Fruit fly (Drosophila melanogaster): ENCODE measurements around the gene CG31157.

CG31157 gene

DNA sequence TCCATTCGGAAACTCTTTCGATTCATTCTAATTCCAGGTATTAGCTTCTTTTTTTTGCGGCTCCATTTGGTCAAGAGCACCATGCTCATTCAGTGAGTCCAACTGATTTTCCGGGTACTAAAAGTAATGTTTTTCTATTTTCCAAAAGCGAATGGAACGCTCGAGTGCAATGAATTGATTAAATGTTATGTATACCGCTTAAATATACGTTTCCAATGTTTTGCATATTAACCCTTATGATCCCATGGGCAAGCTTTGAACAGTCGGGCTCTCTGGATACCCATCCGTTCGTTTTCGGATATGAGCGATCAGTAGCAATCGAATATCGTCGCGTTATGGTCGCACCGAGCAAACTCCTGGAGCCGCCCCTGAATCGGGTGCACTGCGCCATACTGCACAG is at the start of gene CG31157:
Gene CG31157, plus strand, starts transcription at position 301 of the 400 bp plus-strand sequence.
- TF ChIP-seq CG8319 (GFP tag; optimal IDR thresholded peaks at IDR 0.05) (no peak), vri (GFP tag; optimal IDR thresholded peaks at IDR 0.05) (no peak), CG7368 (GFP tag; optimal IDR thresholded peaks at IDR 0.05) (no peak), Eip78C (GFP tag) (no peak), fkh (GFP tag; optimal IDR thresholded peaks at IDR 0.05) (no peak), Hr4 (GFP tag; optimal IDR thresholded peaks at IDR 0.05) (no peak), Eip93F (GFP tag; optimal IDR thresholded peaks at IDR 0.05) (no peak), dac (GFP tag; optimal IDR thresholded peaks at IDR 0.05) (no peak), CG10631 (GFP tag; optimal IDR thresholded peaks at IDR 0.05) (no peak), achi (GFP tag; optimal IDR thresholded peaks at IDR 0.05) (no peak), Sox15 (GFP tag; optimal IDR thresholded peaks at IDR 0.05) (no peak), CG31627 (GFP tag; optimal IDR thresholded peaks at IDR 0.05) (no peak), CG10669 (GFP tag; optimal IDR thresholded peaks at IDR 0.05) (no peak), salr (GFP tag; optimal IDR thresholded peaks at IDR 0.05) (no peak), CG3919 (GFP tag; optimal IDR thresholded peaks at IDR 0.05) (no peak), Gug (GFP tag; IDR thresholded peaks at IDR 0.05) (no peak), cyc (GFP tag; optimal IDR thresholded peaks at IDR 0.05) (no peak), Smox (GFP tag; optimal IDR thresholded peaks at IDR 0.05) (no peak)

DNA sequence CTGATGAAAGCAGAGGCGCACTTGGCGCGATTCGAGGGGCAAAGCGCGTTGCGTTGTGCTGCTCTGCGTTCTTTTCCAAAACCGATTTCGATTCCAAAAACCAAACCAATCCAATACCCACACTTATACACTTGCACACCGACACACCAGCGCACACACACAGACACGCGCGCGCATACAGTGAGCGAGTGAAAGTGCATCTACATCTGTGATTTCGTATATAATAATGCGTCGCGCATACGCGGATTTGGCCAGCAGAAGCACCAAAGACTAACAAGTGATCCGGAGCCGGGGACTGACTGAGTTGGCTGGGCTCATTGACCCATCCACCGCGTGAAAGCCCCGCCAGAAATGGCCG is 49.3 kb upstream of the CG31157 start:
- no peak for TF ChIP-seq salr (GFP tag; optimal IDR thresholded peaks at IDR 0.05)
- TF ChIP-seq CG6854 (GFP tag; optimal IDR thresholded peaks at IDR 0.05), result peak; percentile 42
- no peak for TF ChIP-seq Ets96B (tag; optimal IDR thresholded peaks at IDR 0.05)

DNA sequence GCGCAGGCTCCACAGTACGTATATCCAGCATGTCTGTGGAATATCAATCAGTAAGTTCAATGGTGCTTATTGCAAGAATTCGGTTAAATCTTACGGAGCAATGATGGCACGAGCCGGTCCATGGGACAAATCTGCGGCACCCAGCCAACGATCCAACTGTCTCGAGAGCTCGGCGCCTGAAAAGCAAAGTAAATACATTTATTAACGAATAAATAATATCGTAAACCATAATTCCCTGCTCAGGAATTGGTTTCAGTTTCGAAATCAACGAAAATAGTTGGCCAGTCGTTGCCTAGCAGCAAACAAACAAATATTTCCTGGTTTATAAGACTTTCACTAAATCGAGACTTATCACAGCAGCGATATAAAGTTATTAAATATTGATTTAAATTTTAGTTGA is 37.9 kb upstream of the CG31157 start, which contains the start of gene CG11656:
Gene CG11656, plus strand, starts transcription at position 301 of the 400 bp plus-strand sequence.
- no peak for TF ChIP-seq achi (GFP tag; optimal IDR thresholded peaks at IDR 0.05)
- TF ChIP-seq CG6163 (GFP tag; IDR thresholded peaks at IDR 0.05), result no peak
- TF ChIP-seq OdsH (GFP tag; optimal IDR thresholded peaks at IDR 0.05), result no peak
- no peak for TF ChIP-seq Hr39 (GFP tag; optimal IDR thresholded peaks at IDR 0.05)
- TF ChIP-seq Ets21C (GFP tag; optimal IDR thresholded peaks at IDR 0.05), result no peak
- no peak for TF ChIP-seq ss (GFP tag; optimal IDR thresholded peaks at IDR 0.05)
- TF ChIP-seq CG3032 (tag; optimal IDR thresholded peaks at IDR 0.05), result no peak
- no peak for TF ChIP-seq CG34406 (GFP tag; optimal IDR thresholded peaks at IDR 0.05)
- no peak for TF ChIP-seq topi (GFP tag; optimal IDR thresholded peaks at IDR 0.05)
- TF ChIP-seq CG6792 (GFP tag; optimal IDR thresholded peaks at IDR 0.05), result no peak
- no peak for TF ChIP-seq CG11762 (GFP tag; optimal IDR thresholded peaks at IDR 0.05; ENCODE audit: insufficient read depth)
- TF ChIP-seq CG31627 (GFP tag; optimal IDR thresholded peaks at IDR 0.05), result no peak
- no peak for TF ChIP-seq Ets96B (tag; optimal IDR thresholded peaks at IDR 0.05)
- no peak for TF ChIP-seq dsx (GFP tag; optimal IDR thresholded peaks at IDR 0.05; ENCODE audit: poor library complexity, severe bottlenecking)
- TF ChIP-seq CG4318 (GFP tag; optimal IDR thresholded peaks at IDR 0.05), result no peak
- TF ChIP-seq CG6276 (GFP tag; optimal IDR thresholded peaks at IDR 0.05), result no peak
- TF ChIP-seq Sox15 (GFP tag; optimal IDR thresholded peaks at IDR 0.05), result no peak

- TF ChIP-seq CG4318 (GFP tag; optimal IDR thresholded peaks at IDR 0.05) (no peak), Hr39 (GFP tag; optimal IDR thresholded peaks at IDR 0.05) (no peak), Sox14 (GFP tag; optimal IDR thresholded peaks at IDR 0.05) (peak; percentile 87), vri (GFP tag; optimal IDR thresholded peaks at IDR 0.05) (peak; percentile 73), CG11902 (GFP tag; optimal IDR thresholded peaks at IDR 0.05) (no peak), CG1621 (tag; optimal IDR thresholded peaks at IDR 0.05) (no peak), CG8119 (GFP tag; IDR thresholded peaks at IDR 0.05) (0 out of 3 replicates have a peak, but pooled peaks have one; percentile 28), acj6 (GFP tag; optimal IDR thresholded peaks at IDR 0.05) (no peak), CG32006 (GFP tag; optimal IDR thresholded peaks at IDR 0.05) (no peak), CG8319 (GFP tag; optimal IDR thresholded peaks at IDR 0.05) (peak; percentile 21), CG16779 (tag; optimal IDR thresholded peaks at IDR 0.05) (no peak), CG15336 (GFP tag; IDR thresholded peaks at IDR 0.05) (0 out of 2 replicates have a peak, but pooled peaks have one; percentile 17), salr (GFP tag; optimal IDR thresholded peaks at IDR 0.05) (no peak), ss (GFP tag; optimal IDR thresholded peaks at IDR 0.05) (no peak), CG6163 (GFP tag; IDR thresholded peaks at IDR 0.05) (peak; percentile 50; the same call in 1 of the 3 replicates), Eip75B (GFP tag; optimal IDR thresholded peaks at IDR 0.05) (no peak), CG9139 (GFP tag; optimal IDR thresholded peaks at IDR 0.05) (no peak), Eip78C (GFP tag) (peak; percentile 31), CG8632 (GFP tag; optimal IDR thresholded peaks at IDR 0.05) (no peak), Hr4 (GFP tag; optimal IDR thresholded peaks at IDR 0.05) (no peak), CG7368 (GFP tag; optimal IDR thresholded peaks at IDR 0.05) (no peak), fkh (GFP tag; optimal IDR thresholded peaks at IDR 0.05) (no peak), CG6854 (GFP tag; optimal IDR thresholded peaks at IDR 0.05) (peak; percentile 2)
Measured at dm6 chr3R:13010905-13011620, 36.5 kb upstream of the CG31157 start, which contains the start of gene CG8031. Gene CG8031 (minus strand): TSS chr3R:13011310.

Measured in whole organism, prepupa.